Worm (Caenorhabditis elegans) whole organism, L1 larva: ENCODE measurements around the gene K09D9.9.

Source experiments
- C16A3.4 ChIP-seq: fragments of 150-350 bp; optimal IDR thresholded peaks from 2 replicates; lab custom pipeline; 2014; ENCODE audit warnings: missing biosample characterization, missing genetic modification characterization
- C34B4.2 ChIP-seq: sonication (generic microtip); optimal IDR thresholded peaks from 2 replicates; lab custom pipeline; 2017; ENCODE audit warnings: mild to moderate bottlenecking, missing genetic modification characterization, missing compliant biosample characterization
- ceh-63 ChIP-seq: fragments of 200-800 bp; sonication (Bioruptor generic); optimal IDR thresholded peaks from 2 replicates; lab custom pipeline; 2018; ENCODE audit warnings: mild to moderate bottlenecking, missing genetic modification characterization, missing compliant biosample characterization
- ceh-82 ChIP-seq, 3 experiments: fragments of 150-350 bp in 1 of 3; sonication (generic microtip) in 2 of 3; optimal IDR thresholded peaks; 2 replicates each; lab custom pipeline; 2014 to 2017; ENCODE audit warnings: missing biosample characterization in 3 of 3, missing genetic modification characterization in 3 of 3
- ceh-90 ChIP-seq: sonication (generic microtip); optimal IDR thresholded peaks from 2 replicates; lab custom pipeline; 2016; ENCODE audit warnings: missing genetic modification characterization, missing compliant biosample characterization
- ces-1 ChIP-seq: fragments of 150-350 bp; optimal IDR thresholded peaks from 2 replicates; lab custom pipeline; 2014; ENCODE audit warnings: missing biosample characterization, missing genetic modification reagents, missing genetic modification characterization
- dpl-1 ChIP-seq, 3 experiments: fragments of 150-350 bp in 2 of 3; sonication (generic microtip) in 1 of 3; optimal IDR thresholded peaks; 2 replicates each; lab custom pipeline; 2014 to 2017; ENCODE audit warnings: missing biosample characterization in 3 of 3, missing genetic modification characterization in 3 of 3, missing genetic modification reagents in 3 of 3
- efl-1 ChIP-seq, 4 experiments: fragments of 150-350 bp; optimal IDR thresholded peaks in 3 of 4; peaks in 1 of 4; 1 replicate in 1 of 4; 2 replicates in 3 of 4; lab custom pipeline; 2014; ENCODE audit warnings: missing biosample characterization in 2 of 4, missing genetic modification characterization in 2 of 4, missing genetic modification reagents in 2 of 4
- egl-13 ChIP-seq: sonication (generic microtip); optimal IDR thresholded peaks from 2 replicates; lab custom pipeline; 2016; ENCODE audit warnings: missing genotype, missing genetic modification reagents, missing genetic modification characterization, missing compliant biosample characterization
- egl-27 ChIP-seq, 2 experiments: fragments of 150-350 bp in 1 of 2; sonication (generic microtip); optimal IDR thresholded peaks; 3 replicates each; lab custom pipeline; 2017 to 2018; ENCODE audit warnings: missing biosample characterization in 2 of 2, missing genetic modification characterization in 2 of 2, missing genetic modification reagents in 2 of 2
- elt-2 ChIP-seq: sonication (generic microtip); optimal IDR thresholded peaks from 2 replicates; lab custom pipeline; 2016; ENCODE audit warnings: missing genetic modification characterization, mild to moderate bottlenecking, inconsistent platforms, missing compliant biosample characterization, missing genetic modification reagents
- ets-5 ChIP-seq: fragments of 200-800 bp; sonication (Bioruptor generic); IDR thresholded peaks from 2 replicates; pipeline ENCODE4 v1.3.6; 2022; ENCODE audit warnings: missing genetic modification characterization, missing compliant biosample characterization
- fkh-10 ChIP-seq: sonication (generic microtip); optimal IDR thresholded peaks from 2 replicates; lab custom pipeline; 2017; ENCODE audit warnings: missing biosample characterization, missing genetic modification reagents, missing genetic modification characterization
- fkh-4 ChIP-seq: sonication (generic microtip); optimal IDR thresholded peaks from 2 replicates; lab custom pipeline; 2016; ENCODE audit warnings: missing compliant biosample characterization, missing genetic modification characterization, borderline replicate concordance
- fkh-8 ChIP-seq: sonication (generic microtip); optimal IDR thresholded peaks from 2 replicates; lab custom pipeline; 2016; ENCODE audit warnings: mild to moderate bottlenecking, missing genetic modification characterization, missing compliant biosample characterization
- fos-1 ChIP-seq: fragments of 150-350 bp; optimal IDR thresholded peaks from 2 replicates; lab custom pipeline; 2014; ENCODE audit warnings: missing biosample characterization, missing genetic modification characterization
- grh-1 ChIP-seq: fragments of 200-800 bp; sonication (Bioruptor generic); IDR thresholded peaks from 2 replicates; pipeline ENCODE4 v1.3.6; 2022; ENCODE audit warnings: missing genetic modification reagents, missing genetic modification characterization, missing compliant biosample characterization
- hlh-17 ChIP-seq: fragments of 200-800 bp; sonication (Bioruptor generic); optimal IDR thresholded peaks from 2 replicates; lab custom pipeline; 2018; ENCODE audit warnings: missing genetic modification characterization, mild to moderate bottlenecking, missing compliant biosample characterization, moderate library complexity, borderline replicate concordance
- jun-1 ChIP-seq: fragments of 150-350 bp; optimal IDR thresholded peaks from 2 replicates; lab custom pipeline; 2014; ENCODE audit warnings: missing biosample characterization, missing genetic modification reagents, missing genetic modification characterization
- lin-14 ChIP-seq: fragments of 200-800 bp; sonication (Bioruptor generic); optimal IDR thresholded peaks from 2 replicates; lab custom pipeline; 2018; ENCODE audit warnings: mild to moderate bottlenecking, missing genetic modification characterization, moderate library complexity, missing compliant biosample characterization
- lin-35 ChIP-seq, 2 experiments: fragments of 150-350 bp; optimal IDR thresholded peaks; 2 replicates each; lab custom pipeline; 2014; ENCODE audit warnings: missing biosample characterization in 2 of 2, missing genetic modification characterization in 2 of 2, missing genetic modification reagents in 2 of 2
- lin-39 ChIP-seq: fragments of 150-350 bp; optimal IDR thresholded peaks from 2 replicates; lab custom pipeline; 2014; ENCODE audit warnings: missing biosample characterization, missing genetic modification reagents, missing genetic modification characterization
- lir-3 ChIP-seq: sonication (generic microtip); optimal IDR thresholded peaks from 2 replicates; lab custom pipeline; 2016; ENCODE audit warnings: mild to moderate bottlenecking, missing genetic modification characterization, moderate library complexity, missing compliant biosample characterization; ENCODE audit not compliant: poor library complexity
- lsy-2 ChIP-seq, 2 experiments: fragments of 150-350 bp; optimal IDR thresholded peaks; 2 replicates each; lab custom pipeline; 2014; ENCODE audit warnings: missing biosample characterization in 2 of 2, missing genetic modification characterization in 2 of 2
- mab-9 ChIP-seq: fragments of 200-800 bp; sonication (Bioruptor generic); IDR thresholded peaks from 2 replicates; pipeline ENCODE4 v1.3.6; 2022; ENCODE audit warnings: missing genetic modification reagents, missing genetic modification characterization, missing compliant biosample characterization
- mdl-1 ChIP-seq, 2 experiments: fragments of 150-350 bp; optimal IDR thresholded peaks; 2 replicates each; lab custom pipeline; 2014 to 2017; ENCODE audit warnings: missing biosample characterization in 2 of 2, missing genetic modification characterization in 2 of 2, inconsistent platforms in 1 of 2
- mef-2 ChIP-seq: fragments of 150-350 bp; optimal IDR thresholded peaks from 2 replicates; lab custom pipeline; 2014; ENCODE audit warnings: missing biosample characterization, missing genetic modification characterization
- mep-1 ChIP-seq: fragments of 150-350 bp; optimal IDR thresholded peaks from 2 replicates; lab custom pipeline; 2014; ENCODE audit warnings: missing biosample characterization, missing genetic modification characterization
- nhr-11 ChIP-seq: fragments of 150-350 bp; optimal IDR thresholded peaks from 2 replicates; lab custom pipeline; 2014; ENCODE audit warnings: missing biosample characterization, missing genetic modification characterization
- nhr-12 ChIP-seq: sonication (generic microtip); optimal IDR thresholded peaks from 2 replicates; lab custom pipeline; 2017; ENCODE audit warnings: missing biosample characterization, missing genetic modification characterization
- nhr-20 ChIP-seq: sonication (generic microtip); optimal IDR thresholded peaks from 2 replicates; lab custom pipeline; 2016; ENCODE audit warnings: mild to moderate bottlenecking, missing genetic modification characterization, missing compliant biosample characterization
- nhr-77 ChIP-seq: fragments of 150-350 bp; optimal IDR thresholded peaks from 2 replicates; lab custom pipeline; 2014; ENCODE audit warnings: missing biosample characterization, missing genetic modification characterization
- nhr-85 ChIP-seq: sonication (generic microtip); peaks from one replicate; lab custom pipeline; 2016; ENCODE audit warnings: missing genetic modification characterization, inconsistent platforms, missing compliant biosample characterization
- pag-3 ChIP-seq: sonication (generic microtip); optimal IDR thresholded peaks from 2 replicates; lab custom pipeline; 2017; ENCODE audit warnings: missing genetic modification characterization, mild to moderate bottlenecking, missing compliant biosample characterization, antibody characterized with exemption, borderline replicate concordance; ENCODE audit not compliant: insufficient read depth
- rnt-1 ChIP-seq: sonication (generic microtip); optimal IDR thresholded peaks from 2 replicates; lab custom pipeline; 2016; ENCODE audit warnings: mild to moderate bottlenecking, missing genetic modification characterization, moderate library complexity, missing compliant biosample characterization
- skn-1 ChIP-seq: fragments of 150-350 bp; optimal IDR thresholded peaks from 2 replicates; lab custom pipeline; 2014; ENCODE audit warnings: missing biosample characterization, missing genetic modification characterization
- snu-23 ChIP-seq: sonication (generic microtip); optimal IDR thresholded peaks from 2 replicates; lab custom pipeline; 2016; ENCODE audit warnings: missing genetic modification characterization, missing compliant biosample characterization
- sup-37 ChIP-seq: fragments of 200-800 bp; sonication (Bioruptor generic); optimal IDR thresholded peaks from 2 replicates; lab custom pipeline; 2018; ENCODE audit warnings: mild to moderate bottlenecking, missing genetic modification characterization, missing compliant biosample characterization
- swsn-7 ChIP-seq: sonication (generic microtip); optimal IDR thresholded peaks from 2 replicates; lab custom pipeline; 2016; ENCODE audit warnings: missing genetic modification characterization, missing compliant biosample characterization
- vab-15 ChIP-seq: sonication (generic microtip); optimal IDR thresholded peaks from 2 replicates; lab custom pipeline; 2017; ENCODE audit warnings: missing genotype, mild to moderate bottlenecking, missing genetic modification characterization, missing compliant biosample characterization
- xbp-1 ChIP-seq: sonication (generic microtip); optimal IDR thresholded peaks from 2 replicates; lab custom pipeline; 2016; ENCODE audit warnings: missing genetic modification characterization, missing compliant biosample characterization
- zip-4 ChIP-seq: fragments of 200-800 bp; sonication (Bioruptor generic); optimal IDR thresholded peaks from 2 replicates; lab custom pipeline; 2018; ENCODE audit warnings: mild to moderate bottlenecking, missing genetic modification characterization, moderate library complexity, missing compliant biosample characterization

The K09D9.9 gene

ce11 chrV:4029627-4030026, 35.7 kb upstream of the K09D9.9 start:
- TF ChIP-seq fkh-4 (tag; lab: Kevin White, UChicago) (no peak), vab-15 (tag; lab: Kevin White, UChicago) (no peak), rnt-1 (tag; lab: Kevin White, UChicago) (peak; percentile 27), fkh-10 (GFP tag; lab: Kevin White, UChicago) (no peak), swsn-7 (tag; lab: Kevin White, UChicago) (no peak), nhr-20 (peak; percentile 12), jun-1 (tag; lab: Kevin White, UChicago) (no peak), fkh-8 (no peak), hlh-17 (GFP tag; lab: Kevin White, UChicago) (no peak), nhr-11 (tag; lab: Kevin White, UChicago) (no peak), pag-3 (no peak), efl-1 (optimal IDR thresholded peaks at IDR 0.05; lab: Kevin White, UChicago) (peak; percentile 19 to 26), efl-1 (GFP tag; optimal IDR thresholded peaks at IDR 0.05 in 1 of 2; lab: Kevin White, UChicago) (peak in 1 of 2 experiments; percentile 93), elt-2 (tag; lab: Kevin White, UChicago) (peak; percentile 12), xbp-1 (tag; lab: Kevin White, UChicago) (no peak), C16A3.4 (tag; lab: Kevin White, UChicago) (no peak), lir-3 (no peak), fos-1 (tag; lab: Kevin White, UChicago) (no peak), C34B4.2 (tag; lab: Kevin White, UChicago) (no peak), nhr-12 (tag; lab: Kevin White, UChicago) (no peak), lin-14 (no peak), ceh-63 (no peak), grh-1 (no peak), lin-35 (GFP tag; optimal IDR thresholded peaks at IDR 0.05; lab: Kevin White, UChicago) (peak in 1 of 2 experiments; percentile 11), nhr-77 (no peak), sup-37 (GFP tag; lab: Kevin White, UChicago) (no peak), mdl-1 (tag; optimal IDR thresholded peaks at IDR 0.05; lab: Kevin White, UChicago) (no peak), mep-1 (tag; lab: Kevin White, UChicago) (no peak), mef-2 (no peak), lin-39 (tag; lab: Kevin White, UChicago) (no peak), ces-1 (GFP tag; lab: Kevin White, UChicago) (no peak), nhr-85 (tag; lab: Kevin White, UChicago) (no peak)

- TF ChIP-seq ceh-90 (tag; lab: Kevin White, UChicago) (no peak), lir-3 (no peak), snu-23 (no peak), zip-4 (GFP tag; lab: Kevin White, UChicago) (peak; percentile 73), elt-2 (tag; lab: Kevin White, UChicago) (peak; percentile 74), lsy-2 (tag; optimal IDR thresholded peaks at IDR 0.05; lab: Kevin White, UChicago) (no peak), xbp-1 (tag; lab: Kevin White, UChicago) (no peak), skn-1 (tag; lab: Kevin White, UChicago) (peak; percentile 53), egl-13 (no peak), egl-27 (tag; optimal IDR thresholded peaks at IDR 0.05; lab: Kevin White, UChicago) (no peak)
These were observed 30.8 kb upstream of the K09D9.9 start, which contains the start of gene K09D9.1 for ce11 chrV:4024777-4025176. TSS of gene K09D9.1 (plus strand) at chrV:4025047.

- TF ChIP-seq nhr-20 (no peak), ets-5 (GFP tag; lab: Robert Waterston, UW) (no peak), ceh-82 (tag; optimal IDR thresholded peaks at IDR 0.05; lab: Kevin White, UChicago) (no peak), mep-1 (tag; lab: Kevin White, UChicago) (no peak), dpl-1 (GFP tag; optimal IDR thresholded peaks at IDR 0.05; lab: Kevin White, UChicago) (no peak), mab-9 (no peak)
These were observed 28.4 kb upstream of the K09D9.9 start, which contains the start of gene cyp-35A3 for ce11 chrV:4022309-4022708. TSS of gene cyp-35A3 (plus strand) at chrV:4022609.
